Fruit fly (Drosophila melanogaster) whole organism, pupa: ENCODE measurements around the gene fiz.

Experiments
- CG10348 ChIP-seq: fragments of 200-800 bp; sonication (Bioruptor generic); IDR thresholded peaks from 2 replicates; pipeline ENCODE4 v1.3.6; 2022; ENCODE audit warnings: missing biosample characterization, missing genetic modification characterization
- CG12605 ChIP-seq: fragments of 200-800 bp; sonication (Bioruptor generic); IDR thresholded peaks from 2 replicates; pipeline ENCODE4 v1.3.6; 2022; ENCODE audit warnings: missing biosample characterization, missing genetic modification characterization
- CG13204 ChIP-seq: fragments of 200-800 bp; sonication (Bioruptor generic); optimal IDR thresholded peaks from 2 replicates; lab custom pipeline; 2018; ENCODE audit warnings: missing biosample characterization, mild to moderate bottlenecking, missing genetic modification characterization, moderate library complexity
- CG14655 ChIP-seq: fragments of 200-800 bp; sonication (Bioruptor generic); optimal IDR thresholded peaks from 3 replicates; lab custom pipeline; 2017; ENCODE audit warnings: mild to moderate bottlenecking, missing biosample characterization, missing genetic modification reagents, missing genetic modification characterization
- CG15710 ChIP-seq: fragments of 200-800 bp; sonication (Bioruptor generic); optimal IDR thresholded peaks from 2 replicates; lab custom pipeline; 2018; ENCODE audit warnings: missing biosample characterization, mild to moderate bottlenecking, missing genetic modification characterization, moderate library complexity
- CG17806 ChIP-seq: fragments of 200-800 bp; sonication (Bioruptor generic); optimal IDR thresholded peaks from 2 replicates; lab custom pipeline; 2018; ENCODE audit warnings: missing biosample characterization, mild to moderate bottlenecking, missing genetic modification characterization, moderate library complexity
- CG32121 ChIP-seq: fragments of 200-800 bp; sonication (Bioruptor generic); IDR thresholded peaks from 2 replicates; pipeline ENCODE4 v1.3.6; 2022; ENCODE audit warnings: missing biosample characterization, missing genetic modification characterization
- CG34367 ChIP-seq: fragments of 200-800 bp; sonication (Bioruptor generic); optimal IDR thresholded peaks from 2 replicates; lab custom pipeline; 2018; ENCODE audit warnings: missing biosample characterization, mild to moderate bottlenecking, missing genetic modification characterization
- CG4496 ChIP-seq: fragments of 200-800 bp; sonication (Bioruptor generic); IDR thresholded peaks from 3 replicates; pipeline ENCODE4 v1.3.6; 2022; ENCODE audit warnings: missing biosample characterization, missing genetic modification characterization
- CG8159 ChIP-seq: fragments of 200-800 bp; sonication (Bioruptor generic); optimal IDR thresholded peaks from 3 replicates; lab custom pipeline; 2018; ENCODE audit warnings: missing biosample characterization, mild to moderate bottlenecking, missing genetic modification characterization, moderate library complexity
- CG8301 ChIP-seq: fragments of 200-800 bp; sonication (Bioruptor generic); optimal IDR thresholded peaks from 2 replicates; lab custom pipeline; 2018; ENCODE audit warnings: missing biosample characterization, mild to moderate bottlenecking, missing genetic modification characterization
- CG9948 ChIP-seq: fragments of 200-800 bp; sonication (Bioruptor generic); optimal IDR thresholded peaks from 2 replicates; lab custom pipeline; 2018; ENCODE audit warnings: missing biosample characterization, mild to moderate bottlenecking, missing genetic modification characterization, moderate library complexity
- D1 ChIP-seq: fragments of 200-800 bp; sonication (Bioruptor generic); optimal IDR thresholded peaks from 2 replicates; lab custom pipeline; 2018; ENCODE audit warnings: missing biosample characterization, mild to moderate bottlenecking, missing genetic modification characterization, moderate library complexity
- EcR ChIP-seq: fragments of 200-800 bp; sonication (Bioruptor generic); optimal IDR thresholded peaks from 3 replicates; lab custom pipeline; 2019; ENCODE audit warnings: missing biosample characterization, missing genetic modification characterization, mild to moderate bottlenecking, moderate library complexity, missing genetic modification reagents
- Ets98B ChIP-seq: fragments of 200-800 bp; sonication (Bioruptor generic); IDR thresholded peaks from 2 replicates; pipeline ENCODE4 v1.3.6; 2022; ENCODE audit warnings: missing biosample characterization, missing genetic modification characterization
- Pif1A ChIP-seq: fragments of 200-800 bp; sonication (Bioruptor generic); optimal IDR thresholded peaks from 3 replicates; lab custom pipeline; 2016; ENCODE audit warnings: missing biosample characterization, missing genetic modification characterization
- Pif1B ChIP-seq: fragments of 200-800 bp; sonication (Bioruptor generic); optimal IDR thresholded peaks from 3 replicates; lab custom pipeline; 2016; ENCODE audit warnings: missing biosample characterization, missing genetic modification characterization
- Snoo ChIP-seq: fragments of 200-800 bp; sonication (Bioruptor generic); optimal IDR thresholded peaks from 3 replicates; lab custom pipeline; 2017; ENCODE audit warnings: missing biosample characterization, mild to moderate bottlenecking, missing genetic modification characterization, inconsistent platforms
- fd96Ca ChIP-seq: fragments of 200-800 bp; sonication (Bioruptor generic); IDR thresholded peaks from 3 replicates; pipeline ENCODE4 v1.3.6; 2022; ENCODE audit warnings: missing biosample characterization, missing genetic modification characterization
- gl ChIP-seq: fragments of 200-800 bp; sonication (Bioruptor generic); optimal IDR thresholded peaks from 2 replicates; lab custom pipeline; 2018; ENCODE audit warnings: missing biosample characterization, mild to moderate bottlenecking, missing genetic modification characterization
- rn ChIP-seq: fragments of 200-800 bp; sonication (Bioruptor generic); IDR thresholded peaks from 2 replicates; pipeline ENCODE4 v1.3.6; 2022; ENCODE audit warnings: missing biosample characterization, missing genetic modification characterization

Gene fiz

dm6 chrX:14909051-14909450 is 457 bp downstream of the fiz start:
- peak; percentile 39 for TF ChIP-seq CG14655 (GFP tag; lab: Kevin White, UChicago)
- TF ChIP-seq CG4496 (GFP tag; lab: Robert Waterston, UW): no peak
- TF ChIP-seq EcR (GFP tag; lab: Kevin White, UChicago): peak; percentile 40
- TF ChIP-seq CG13204: no peak
- TF ChIP-seq CG8301: peak; percentile 39
- TF ChIP-seq Snoo: no peak
- TF ChIP-seq gl (tag; lab: Kevin White, UChicago): no peak

dm6 chrX:14905499-14906044 is 3.9 kb downstream of the fiz start, which contains the start of gene CG9512:
CG9512 (minus strand) TSS chrX:14905549.
- TF ChIP-seq CG17806 (tag; lab: Kevin White, UChicago) (no peak), Snoo (no peak), CG9948 (tag; lab: Kevin White, UChicago) (no peak), CG32121 (GFP tag; lab: Robert Waterston, UW) (no peak), fd96Ca (no peak)

dm6 chrX:14897592-14897991 is 11.9 kb downstream of the fiz start:
- TF ChIP-seq D1 (tag; lab: Kevin White, UChicago) (no peak), CG10348 (GFP tag; lab: Robert Waterston, UW) (no peak), CG8301 (peak; percentile 35), CG32121 (GFP tag; lab: Robert Waterston, UW) (0 out of 2 replicates have a peak, but pooled peaks have one; percentile 51), fd96Ca (no peak), CG8159 (peak; percentile 26), CG9948 (tag; lab: Kevin White, UChicago) (no peak), CG12605 (GFP tag; lab: Robert Waterston, UW) (no peak), Pif1B (GFP tag; lab: Kevin White, UChicago) (no peak), CG14655 (GFP tag; lab: Kevin White, UChicago) (peak; percentile 20), Ets98B (GFP tag; lab: Robert Waterston, UW) (no peak), CG34367 (no peak), rn (GFP tag; lab: Robert Waterston, UW) (no peak), Pif1A (GFP tag; lab: Kevin White, UChicago) (peak; percentile 16), EcR (GFP tag; lab: Kevin White, UChicago) (no peak), CG17806 (tag; lab: Kevin White, UChicago) (no peak), gl (tag; lab: Kevin White, UChicago) (no peak), CG15710 (tag; lab: Kevin White, UChicago) (no peak), CG4496 (GFP tag; lab: Robert Waterston, UW) (0 out of 3 replicates have a peak, but pooled peaks have one; percentile 9), CG13204 (no peak), Snoo (peak; percentile 3)

- TF ChIP-seq CG14655 (GFP tag; lab: Kevin White, UChicago): no peak
- no peak for TF ChIP-seq CG32121 (GFP tag; lab: Robert Waterston, UW)
- TF ChIP-seq CG9948 (tag; lab: Kevin White, UChicago): no peak
Observed at dm6 chrX:14896791-14897190, 12.7 kb downstream of the fiz start, which contains the start of gene CG9514. CG9514 (minus strand) TSS chrX:14896891.

- no peak for TF ChIP-seq Ets98B (GFP tag; lab: Robert Waterston, UW)
- no peak for TF ChIP-seq gl (tag; lab: Kevin White, UChicago)
- peak; percentile 41; the same call in 1 of the 2 replicates for TF ChIP-seq CG32121 (GFP tag; lab: Robert Waterston, UW)
- TF ChIP-seq CG4496 (GFP tag; lab: Robert Waterston, UW): 0 out of 3 replicates have a peak, but pooled peaks have one; percentile 19
- no peak for TF ChIP-seq CG17806 (tag; lab: Kevin White, UChicago)
- peak; percentile 10 for TF ChIP-seq CG8301
Observed at dm6 chrX:14896310-14896709, 13.2 kb downstream of the fiz start.

dm6 chrX:14893872-14894271 is 15.6 kb downstream of the fiz start:
- no peak for TF ChIP-seq EcR (GFP tag; lab: Kevin White, UChicago)
- TF ChIP-seq CG12605 (GFP tag; lab: Robert Waterston, UW): no peak
- TF ChIP-seq, all 21 proteins: peak for 0

dm6 chrX:14892303-14892702 is 17.2 kb downstream of the fiz start:
- TF ChIP-seq Pif1A (GFP tag; lab: Kevin White, UChicago): peak; percentile 16
- TF ChIP-seq CG8159: peak; percentile 42
- no peak for TF ChIP-seq CG34367
- no peak for TF ChIP-seq CG9948 (tag; lab: Kevin White, UChicago)
- TF ChIP-seq CG14655 (GFP tag; lab: Kevin White, UChicago): peak; percentile 8
- peak; percentile 29 for TF ChIP-seq CG8301
- 0 out of 2 replicates have a peak, but pooled peaks have one; percentile 20 for TF ChIP-seq CG32121 (GFP tag; lab: Robert Waterston, UW)
- 0 out of 2 replicates have a peak, but pooled peaks have one; percentile 19 for TF ChIP-seq rn (GFP tag; lab: Robert Waterston, UW)
- TF ChIP-seq Ets98B (GFP tag; lab: Robert Waterston, UW): peak; percentile 16; the same call in 1 of the 2 replicates
- peak; percentile 56; the same call in 2 of the 3 replicates for TF ChIP-seq CG4496 (GFP tag; lab: Robert Waterston, UW)
- TF ChIP-seq EcR (GFP tag; lab: Kevin White, UChicago): no peak
- no peak for TF ChIP-seq CG10348 (GFP tag; lab: Robert Waterston, UW)
